Fruit fly (Drosophila melanogaster): ENCODE data around the gene tow.

DNA sequence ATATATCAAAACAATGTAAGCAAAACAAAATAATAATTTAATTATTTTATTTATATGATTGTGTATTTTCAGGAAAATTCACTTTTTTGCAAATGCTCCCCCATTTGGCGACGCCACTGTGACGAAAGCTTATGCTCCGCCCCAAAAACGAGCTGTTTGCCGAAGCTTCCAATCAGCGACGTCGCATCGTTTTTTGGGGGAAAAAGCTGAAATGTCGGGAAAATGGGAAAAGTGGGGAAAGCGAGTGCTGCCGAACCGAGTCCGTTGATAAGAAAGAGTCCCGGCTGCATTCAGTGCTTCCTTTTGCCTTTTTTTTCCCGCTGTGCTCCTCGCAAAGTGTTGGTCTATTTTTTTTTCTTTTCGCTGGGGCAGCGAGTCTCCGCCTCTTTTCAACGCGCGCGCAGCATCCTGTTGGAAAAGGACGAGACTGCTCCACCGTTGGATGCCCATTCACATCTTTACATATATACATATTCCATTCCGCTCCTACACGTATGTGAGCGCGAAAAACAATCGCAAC is 7.8 kb upstream of the tow start:
- TF ChIP-seq insv (optimal IDR thresholded peaks at IDR 0.05) (no peak), h (optimal IDR thresholded peaks at IDR 0.05) (no peak), Myc (optimal IDR thresholded peaks at IDR 0.05) (no peak), Sin3A (optimal IDR thresholded peaks at IDR 0.05) (no peak)

Data from Kc167 (cell line).